Worm (Caenorhabditis elegans) whole organism, midembryonic: ENCODE data around the gene F36G9.15.

Experiments
- T22C8.4 ChIP-seq: fragments of 200-800 bp; sonication (Bioruptor generic); IDR thresholded peaks from 2 replicates; pipeline ENCODE4 v1.3.6; 2022; ENCODE audit warnings: missing genetic modification characterization, missing compliant biosample characterization
- cog-1 ChIP-seq: sonication (generic microtip); optimal IDR thresholded peaks from 2 replicates; lab custom pipeline; 2016; ENCODE audit warnings: missing genetic modification characterization, missing compliant biosample characterization
- flt-1 ChIP-seq: fragments of 200-800 bp; sonication (Bioruptor generic); IDR thresholded peaks from 2 replicates; pipeline ENCODE4 v1.3.6; 2022; ENCODE audit warnings: missing genetic modification characterization, missing compliant biosample characterization
- med-1 ChIP-seq: sonication (generic microtip); optimal IDR thresholded peaks from 2 replicates; lab custom pipeline; 2017; ENCODE audit warnings: missing genetic modification characterization, mild to moderate bottlenecking, missing compliant biosample characterization, antibody characterized with exemption, missing genetic modification reagents; ENCODE audit not compliant: insufficient read depth
- ref-1 ChIP-seq: fragments of 200-800 bp; sonication (Bioruptor generic); conservative IDR thresholded peaks from 2 replicates; pipeline ENCODE4 v1.3.6; 2022; ENCODE audit warnings: missing genetic modification reagents, missing genetic modification characterization, missing compliant biosample characterization
- tab-1 ChIP-seq: fragments of 200-800 bp; sonication (Bioruptor generic); IDR thresholded peaks from 2 replicates; pipeline ENCODE4 v1.3.6; 2022; ENCODE audit warnings: missing genetic modification characterization, missing compliant biosample characterization
- ztf-23 ChIP-seq: fragments of 200-800 bp; sonication (Bioruptor generic); IDR thresholded peaks from 2 replicates; pipeline ENCODE4 v1.3.6; 2022; ENCODE audit warnings: missing genetic modification reagents, missing genetic modification characterization, missing compliant biosample characterization

DNA sequence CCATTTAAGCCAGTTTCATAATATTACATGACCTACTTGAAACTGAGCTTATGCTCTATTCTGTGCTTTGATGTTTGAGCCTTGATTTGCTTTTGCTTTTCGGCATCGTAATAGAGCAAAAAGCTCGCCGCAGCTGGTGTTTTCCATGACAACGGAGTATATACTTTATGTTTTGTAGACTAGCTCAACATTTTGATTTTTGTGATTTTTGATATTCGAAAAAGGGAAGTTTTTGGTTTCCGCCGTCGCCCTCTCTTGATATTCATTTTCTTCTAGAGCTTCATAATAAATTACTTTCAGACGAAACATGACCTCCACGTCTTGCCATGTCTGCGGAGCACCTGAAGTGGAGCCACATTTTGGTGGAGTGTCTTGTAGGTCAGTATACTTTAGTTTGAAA is 14.3 kb upstream of the F36G9.15 start, which contains the start of gene nhr-63:
- TF ChIP-seq cog-1 (tag; lab: Kevin White, UChicago) (no peak), T22C8.4 (GFP tag; lab: Robert Waterston, UW) (no peak), ref-1 (GFP tag; lab: Robert Waterston, UW) (no peak), med-1 (GFP tag; lab: Kevin White, UChicago) (no peak), flt-1 (no peak), ztf-23 (GFP tag; lab: Robert Waterston, UW) (no peak), tab-1 (GFP tag; lab: Robert Waterston, UW) (no peak)
